Fruit fly (Drosophila melanogaster): ENCODE data around the gene nkd.

Gene nkd

DNA sequence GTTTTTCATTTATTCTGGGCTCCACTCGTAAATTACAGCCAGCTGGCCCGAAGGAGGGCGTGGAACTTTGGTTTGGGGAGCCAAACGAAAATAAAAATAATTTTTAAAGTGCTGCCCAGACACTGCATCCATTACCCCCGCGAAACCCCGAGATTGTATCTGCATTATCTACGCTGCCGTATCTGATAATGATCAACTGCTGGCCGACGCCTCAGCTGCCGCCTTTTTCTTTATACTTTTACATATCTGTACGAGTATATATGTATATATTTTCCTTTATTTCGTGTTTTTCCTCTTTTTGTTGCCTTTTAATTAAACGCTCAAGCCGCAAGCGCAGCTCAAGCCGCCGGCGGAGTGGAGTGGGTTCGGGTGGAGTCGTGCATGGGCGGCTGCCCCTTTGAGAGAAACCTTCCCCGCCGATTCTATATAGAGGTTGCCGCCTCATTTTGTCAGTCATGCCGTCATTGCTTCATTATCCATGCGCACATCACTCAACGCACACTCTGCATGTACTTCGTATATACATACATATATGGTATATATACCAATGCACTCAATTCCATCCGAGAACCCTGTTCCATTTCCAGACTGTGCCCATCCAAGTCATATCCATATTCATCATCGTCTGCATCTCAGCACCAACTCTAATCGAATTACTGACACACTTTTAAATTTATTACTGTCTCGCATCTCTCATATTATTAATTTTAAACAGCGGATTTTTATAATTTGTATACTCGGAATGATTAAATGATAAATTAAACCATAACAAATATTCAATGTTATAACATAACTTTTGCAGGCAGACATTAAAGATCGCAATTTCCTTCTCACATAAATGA lies 4.6 kb upstream of the nkd start:
- TF ChIP-seq noc (tag; optimal IDR thresholded peaks at IDR 0.05) = no peak

DNA sequence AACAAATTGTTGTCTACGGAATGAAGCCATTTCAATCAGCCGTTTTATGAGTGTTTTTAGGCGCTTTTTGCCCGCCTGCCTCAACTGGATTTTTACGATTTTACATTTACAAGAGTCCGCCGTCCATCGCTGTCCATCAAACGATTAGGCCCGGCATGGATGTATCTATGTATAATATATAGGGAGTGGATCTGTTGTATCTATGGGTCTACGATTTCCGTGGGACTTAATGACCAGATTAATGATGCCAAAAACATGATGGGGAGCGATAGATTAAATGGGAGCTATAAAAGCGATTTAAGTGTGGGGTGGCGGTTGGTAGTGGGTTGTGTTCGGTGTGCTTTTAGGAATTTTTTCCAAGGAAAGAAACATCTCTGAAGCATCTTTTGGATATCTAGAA lies 3.5 kb upstream of the nkd start:
- TF ChIP-seq noc (tag; optimal IDR thresholded peaks at IDR 0.05) = no peak

DNA sequence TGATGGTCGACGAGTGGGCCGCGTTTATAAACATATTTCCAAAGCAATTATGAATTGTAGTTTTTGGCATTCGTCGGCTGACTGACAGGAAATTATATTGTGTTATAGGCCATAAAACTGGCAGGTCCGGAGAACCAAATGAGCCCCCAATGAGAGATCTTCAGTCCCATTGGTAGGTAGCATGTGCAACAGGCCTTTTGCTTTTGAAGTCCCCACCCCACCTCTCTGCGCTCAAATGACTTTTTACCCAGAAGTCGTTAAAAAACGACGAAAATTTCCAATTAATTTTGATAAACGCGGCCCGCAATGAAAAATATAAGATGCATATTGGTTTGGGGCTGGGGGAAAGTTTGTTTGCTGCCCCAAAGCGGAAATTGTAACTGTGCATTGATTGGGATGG lies 3.0 kb upstream of the nkd start:
- TF ChIP-seq noc (tag; optimal IDR thresholded peaks at IDR 0.05) = no peak

DNA sequence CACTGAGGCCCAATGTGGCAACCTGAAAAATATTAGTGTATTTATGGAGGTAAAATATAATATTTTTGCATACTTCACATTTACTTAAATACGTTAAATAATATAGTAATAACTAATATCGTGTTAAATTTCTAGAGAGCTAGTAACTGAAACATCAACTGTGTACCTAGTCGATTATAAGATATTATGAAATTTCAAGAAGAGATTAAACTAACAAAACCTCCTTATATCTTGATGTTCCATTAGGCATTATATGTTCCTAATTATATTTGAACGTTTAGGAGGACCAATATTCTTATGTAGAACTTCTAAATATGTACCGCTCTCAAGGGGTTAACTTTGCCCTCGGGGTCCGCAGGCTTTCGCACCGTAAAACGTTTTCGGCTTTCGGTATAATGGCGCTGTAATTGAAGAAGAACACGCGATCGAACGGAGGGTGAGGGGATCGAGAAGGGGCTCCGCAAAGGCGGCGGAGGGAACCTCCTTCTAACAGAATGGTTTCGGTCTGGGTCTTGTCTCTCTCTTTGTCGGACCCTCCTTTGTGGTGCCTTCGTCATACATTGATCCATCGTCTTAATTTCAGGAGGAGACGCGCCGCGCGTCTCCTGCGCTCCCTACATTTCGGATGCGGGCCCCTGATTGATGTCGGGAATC lies 1.3 kb upstream of the nkd start:
- no peak for TF ChIP-seq noc (tag; optimal IDR thresholded peaks at IDR 0.05)

DNA sequence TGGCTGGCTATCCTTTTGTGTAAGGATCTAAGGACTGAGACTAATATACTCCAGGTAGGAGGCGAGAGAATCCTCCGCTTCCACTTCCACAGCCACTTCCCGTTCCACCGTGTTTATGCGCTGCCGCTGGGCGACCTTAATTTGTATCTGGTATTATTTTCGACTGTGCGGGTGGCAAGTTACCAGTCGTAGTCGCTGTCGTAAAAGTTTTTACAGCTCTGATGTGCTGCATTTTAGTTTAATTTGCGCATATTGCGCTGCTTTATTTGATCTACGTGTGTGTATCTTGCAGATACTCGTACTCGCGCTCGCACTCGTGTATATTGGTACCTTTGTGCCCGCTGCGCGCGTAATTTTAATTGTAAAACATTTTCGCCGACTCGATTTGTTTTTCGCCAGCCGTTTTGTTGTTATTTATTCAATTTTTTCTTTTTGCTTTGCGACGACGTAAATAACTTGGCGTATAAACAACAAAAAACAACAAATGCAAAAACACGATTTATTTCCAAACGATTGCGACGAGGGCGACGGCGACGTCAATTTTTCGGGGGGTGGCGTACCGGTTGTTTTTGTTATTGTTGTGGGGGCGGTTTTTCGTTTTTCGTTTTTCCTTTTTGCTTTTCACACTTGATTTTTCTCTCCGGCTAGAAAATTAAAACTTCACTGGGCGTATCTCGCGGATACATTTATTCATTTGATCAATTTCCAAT lies 505 bp downstream of the nkd start:
- no peak for TF ChIP-seq noc (tag; optimal IDR thresholded peaks at IDR 0.05)

DNA sequence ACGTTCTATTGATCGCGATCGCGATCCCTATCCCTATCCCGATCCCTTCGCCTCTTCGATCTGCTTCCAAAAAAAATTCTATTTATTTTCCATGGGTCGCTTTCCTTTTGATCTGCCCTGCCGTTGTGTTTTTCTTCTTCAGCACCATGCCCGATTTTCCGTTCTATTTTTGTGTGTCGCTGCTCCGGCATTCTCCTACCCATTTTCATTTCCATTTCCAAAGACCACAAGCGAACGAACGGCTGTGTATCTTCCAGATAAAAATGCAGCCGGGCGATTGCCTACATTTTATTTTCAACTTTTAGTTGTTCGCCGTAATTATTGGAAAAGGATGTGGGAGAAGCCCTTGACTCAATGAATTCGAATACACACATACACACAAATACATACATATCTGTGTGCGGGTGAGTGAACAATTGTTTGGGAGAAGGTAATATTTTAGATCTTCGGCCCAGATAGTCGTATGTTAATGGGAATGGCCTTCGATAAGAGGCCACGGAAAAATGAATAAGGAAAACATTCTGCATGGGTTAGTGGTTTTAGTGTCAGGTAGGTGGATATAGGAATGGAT lies 1.7 kb downstream of the nkd start:
- TF ChIP-seq noc (tag; optimal IDR thresholded peaks at IDR 0.05) = no peak

DNA sequence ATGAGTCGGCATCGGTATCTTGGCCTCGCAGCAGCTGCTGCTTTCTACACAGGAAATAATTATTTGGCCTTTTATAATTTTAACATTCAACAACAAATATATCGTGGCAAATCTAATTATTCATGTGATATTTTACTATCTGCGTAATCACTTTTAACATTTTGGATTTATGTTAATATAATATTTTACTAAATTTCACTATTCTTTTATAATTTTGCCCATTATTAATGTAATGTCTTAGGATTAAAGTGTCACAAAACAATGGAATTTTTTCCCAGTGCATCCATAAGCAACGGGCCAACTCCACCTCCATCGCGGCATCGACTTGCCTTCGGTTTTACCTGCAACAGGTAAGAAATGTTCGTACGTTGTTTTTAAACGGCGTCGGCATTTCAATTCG lies 2.7 kb downstream of the nkd start:
- peak; percentile 22 for TF ChIP-seq noc (tag; optimal IDR thresholded peaks at IDR 0.05)

DNA sequence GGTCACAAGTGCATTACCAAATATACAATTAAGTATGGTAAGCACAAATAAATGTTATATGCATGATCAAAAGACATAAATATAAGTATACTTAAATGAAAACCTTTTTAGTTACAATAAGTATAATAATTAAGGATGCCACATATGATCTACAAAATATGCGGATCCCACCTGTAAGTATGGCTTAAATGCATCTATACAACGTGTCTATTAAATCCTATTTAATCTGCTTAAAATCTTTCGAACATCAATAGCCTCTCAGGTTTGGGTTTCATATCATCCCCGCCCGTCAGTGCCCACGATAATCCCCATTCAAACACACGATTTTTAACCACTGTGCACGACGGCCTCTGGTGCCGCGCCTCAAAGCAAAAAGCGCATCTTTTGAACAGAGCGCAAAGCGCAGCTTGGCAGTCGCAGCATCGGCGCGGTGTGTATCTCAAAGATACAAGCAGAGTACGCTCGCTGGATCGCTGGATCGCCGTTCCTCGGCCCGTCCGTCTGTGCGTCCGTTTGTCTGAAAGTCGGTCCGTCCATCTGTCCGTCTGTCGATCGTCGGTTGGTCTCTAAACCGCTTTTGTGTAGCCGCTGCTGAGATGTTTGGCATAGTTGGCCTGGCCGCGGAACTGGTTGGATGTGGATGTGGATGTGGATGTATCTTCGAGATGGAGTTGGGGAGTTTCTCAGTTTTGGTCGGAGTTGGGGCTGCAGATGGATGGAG lies 3.4 kb downstream of the nkd start:
- TF ChIP-seq noc (tag; optimal IDR thresholded peaks at IDR 0.05) = no peak

DNA sequence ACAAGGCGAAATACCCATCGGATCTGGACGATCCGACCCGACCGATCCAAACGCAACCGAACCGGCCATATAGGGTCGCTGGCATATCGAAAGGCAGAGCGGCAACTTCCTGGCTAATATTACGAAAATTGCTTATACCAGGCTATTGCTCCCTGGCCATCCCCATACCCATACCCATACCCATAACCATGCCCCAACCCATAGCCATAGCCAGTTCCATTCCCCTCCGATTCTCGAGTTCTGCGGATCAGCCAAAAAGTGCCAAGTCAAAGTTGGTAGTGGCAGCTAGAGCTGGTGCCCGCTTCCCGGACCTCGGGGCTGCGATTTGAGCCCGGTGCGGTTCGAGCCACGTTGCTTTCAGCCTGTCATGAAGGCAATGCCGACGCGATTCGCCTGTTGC lies 4.1 kb downstream of the nkd start:
- TF ChIP-seq noc (tag; optimal IDR thresholded peaks at IDR 0.05) = no peak

DNA sequence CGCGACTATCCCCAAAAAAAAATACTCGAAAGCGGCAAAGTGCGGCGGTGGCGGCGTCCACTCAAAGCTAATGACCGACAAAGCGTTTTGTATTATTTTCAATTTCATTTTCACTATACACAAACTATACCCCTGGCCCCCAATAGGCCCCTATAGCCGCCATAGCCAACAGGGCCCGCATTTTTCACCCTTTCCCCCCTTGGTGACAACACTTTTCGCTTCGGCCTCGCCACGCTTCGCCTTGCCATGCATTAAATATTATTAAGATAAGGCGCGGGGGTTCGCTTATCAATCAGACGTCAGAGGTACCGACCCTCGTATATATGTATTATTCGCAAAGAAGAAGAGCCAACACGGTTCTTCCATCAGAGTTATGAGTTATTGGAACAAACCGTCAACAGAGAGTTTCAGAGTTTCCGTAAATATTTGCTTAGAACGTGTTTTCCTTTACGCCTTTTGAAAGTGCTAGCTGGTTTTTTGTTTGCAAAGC lies 5.0 kb downstream of the nkd start:
- peak; percentile 64 for TF ChIP-seq noc (tag; optimal IDR thresholded peaks at IDR 0.05)

DNA sequence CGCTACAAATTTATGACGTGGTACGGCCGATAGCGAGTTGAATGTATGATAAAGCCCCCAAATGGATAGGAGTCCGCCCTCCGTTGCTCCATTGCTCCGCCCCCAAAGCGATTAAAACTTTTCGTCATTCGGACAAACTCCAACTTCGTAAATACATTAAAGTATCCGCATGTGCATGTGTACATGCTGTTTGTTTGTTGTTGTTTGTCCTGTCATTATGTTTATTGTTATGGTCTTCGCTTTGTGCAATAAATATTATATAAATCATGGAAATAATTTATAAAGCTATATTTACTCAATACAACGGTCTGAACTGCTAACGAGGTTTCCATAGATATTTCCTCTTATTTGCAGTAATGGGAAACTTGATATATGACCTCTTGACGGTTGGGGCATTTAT lies 8.2 kb downstream of the nkd start:
- no peak for TF ChIP-seq noc (tag; optimal IDR thresholded peaks at IDR 0.05)

DNA sequence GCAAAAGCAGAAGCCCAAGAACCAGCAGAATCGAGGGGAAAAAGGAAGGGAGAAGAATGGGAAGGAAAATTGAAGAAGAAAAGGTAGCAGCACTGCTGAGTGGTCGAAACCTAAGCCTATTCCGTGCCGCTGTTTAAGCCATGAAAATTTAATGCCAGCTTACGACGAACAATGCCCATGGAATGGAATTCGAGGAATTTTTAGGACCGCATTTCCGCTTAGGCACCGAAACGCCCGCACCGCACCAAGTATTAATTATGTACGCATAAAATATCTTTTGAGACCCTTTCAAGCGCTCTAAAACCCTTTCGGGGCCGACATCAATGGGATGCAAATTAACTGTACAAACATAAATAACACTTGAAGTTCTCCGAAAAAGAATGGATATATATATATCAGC lies 9.1 kb downstream of the nkd start:
- TF ChIP-seq noc (tag; optimal IDR thresholded peaks at IDR 0.05) = no peak

DNA sequence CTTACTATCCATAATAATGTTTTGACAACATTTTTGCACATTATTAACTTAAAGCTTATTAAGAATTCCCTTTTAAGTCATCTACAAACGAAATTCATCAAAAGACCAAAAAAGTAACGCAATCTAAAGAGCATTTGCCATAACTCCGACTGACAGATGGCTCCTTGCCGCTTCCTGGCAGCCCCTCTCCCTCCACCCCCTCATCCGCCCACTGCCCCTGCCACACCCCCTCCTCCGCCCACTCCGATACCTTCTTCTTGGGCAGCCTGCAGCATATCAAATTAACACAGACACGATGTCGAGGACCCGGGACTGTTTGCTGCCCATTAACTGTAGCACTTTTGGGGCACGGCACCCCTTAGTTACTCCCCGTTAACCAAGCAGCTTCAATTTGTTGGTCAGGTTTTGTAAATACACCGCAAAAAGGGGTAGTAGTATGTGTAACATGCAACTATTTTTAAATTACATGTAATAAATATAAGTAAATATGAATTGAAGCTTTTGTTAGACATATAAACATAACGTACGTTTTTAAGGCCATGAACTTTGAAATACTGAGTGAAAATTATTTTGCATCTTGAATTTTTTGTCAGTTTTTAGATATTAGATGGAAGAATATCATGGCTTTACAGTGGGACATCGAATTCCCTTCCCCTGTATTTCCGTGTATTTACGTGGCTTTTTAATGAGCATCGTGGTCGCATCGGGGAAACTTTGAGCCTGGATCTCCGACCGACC lies 9.9 kb downstream of the nkd start:
- TF ChIP-seq noc (tag; optimal IDR thresholded peaks at IDR 0.05) = no peak

DNA sequence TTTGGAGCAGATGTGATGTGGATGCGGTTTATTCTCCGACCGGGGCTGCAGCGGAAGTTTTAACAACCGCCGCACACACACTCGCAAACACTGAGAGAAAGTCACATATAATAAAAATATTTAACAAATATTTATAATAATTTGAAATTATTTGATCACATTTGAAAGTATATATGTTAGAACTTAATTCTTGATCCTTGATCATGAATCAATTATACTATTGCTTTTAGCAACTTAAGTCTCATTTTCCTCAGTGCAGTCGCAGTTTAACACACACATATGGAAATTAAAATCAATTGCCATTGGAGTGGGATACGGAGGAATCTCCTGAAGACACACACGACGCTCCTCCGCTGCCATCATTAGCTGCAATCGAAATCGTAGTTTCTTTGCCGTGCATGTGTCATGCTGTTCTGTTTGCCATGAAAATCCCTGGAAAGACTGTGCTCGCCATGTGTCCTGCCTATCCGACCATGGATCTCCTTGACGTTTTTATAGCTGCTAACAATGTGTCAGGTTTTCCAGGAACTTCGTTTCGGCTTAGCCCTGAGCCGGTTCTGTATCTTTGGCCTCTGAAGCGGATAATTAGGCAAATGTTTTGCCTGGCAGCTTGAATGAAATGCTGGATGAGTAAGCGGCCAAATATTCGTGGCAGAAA lies 12.0 kb downstream of the nkd start:
- no peak for TF ChIP-seq noc (tag; optimal IDR thresholded peaks at IDR 0.05)
